Worm (Caenorhabditis elegans) whole organism, young adult: ENCODE data around the gene C08E8.5.

Experiments
- F23B12.7 ChIP-seq: sonication (generic microtip); optimal IDR thresholded peaks from 2 replicates; lab custom pipeline; 2017; ENCODE audit warnings: missing genetic modification characterization, mild to moderate bottlenecking, missing compliant biosample characterization, antibody characterized with exemption, moderate library complexity; ENCODE audit not compliant: insufficient read depth
- F39B2.1 ChIP-seq: fragments of 200-800 bp; sonication (Bioruptor generic); IDR thresholded peaks from 2 replicates; pipeline ENCODE4 v1.3.6; 2022; ENCODE audit warnings: missing genetic modification reagents, missing genetic modification characterization, missing compliant biosample characterization
- hmg-1.2 ChIP-seq: fragments of 200-800 bp; sonication (Bioruptor generic); IDR thresholded peaks from 2 replicates; pipeline ENCODE4 v1.3.6; 2022; ENCODE audit warnings: missing genetic modification reagents, missing genetic modification characterization, missing compliant biosample characterization

DNA sequence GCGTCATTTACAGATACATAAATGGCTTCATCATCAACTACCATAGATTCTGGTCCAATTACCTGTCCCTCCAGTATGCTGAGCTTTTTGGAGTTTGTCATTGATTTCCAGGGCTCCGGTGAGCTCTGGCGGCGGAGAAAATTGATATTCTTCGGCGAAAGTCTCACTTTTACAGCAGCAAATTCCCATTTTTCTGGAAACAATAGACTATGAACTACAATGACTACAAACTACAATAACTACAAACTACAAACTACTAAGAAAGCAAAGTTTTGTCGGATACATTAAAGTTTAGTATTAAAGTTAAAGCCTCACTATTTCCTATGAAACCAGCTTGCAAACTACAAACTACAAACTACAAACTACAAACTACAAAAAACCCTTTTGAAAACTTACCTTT lies 4.0 kb downstream of the C08E8.5 start, which contains the start of gene C08E8.2:
- no peak for TF ChIP-seq hmg-1.2
- no peak for TF ChIP-seq F39B2.1 (GFP tag; lab: Robert Waterston, UW)
- no peak for TF ChIP-seq F23B12.7 (tag; lab: Kevin White, UChicago)
